Worm (Caenorhabditis elegans): Measurements from ENCODE around the gene fbxa-111.

- no peak for TF ChIP-seq nhr-237 (tag; optimal IDR thresholded peaks at IDR 0.05)
- no peak for TF ChIP-seq ztf-11 (tag; optimal IDR thresholded peaks at IDR 0.05)
- no peak for TF ChIP-seq unc-62 (GFP tag; optimal IDR thresholded peaks at IDR 0.05)
- TF ChIP-seq snpc-4 (tag; optimal IDR thresholded peaks at IDR 0.05): no peak
- no peak for TF ChIP-seq nhr-12 (tag; optimal IDR thresholded peaks at IDR 0.05)
- TF ChIP-seq lin-13 (tag; optimal IDR thresholded peaks at IDR 0.05): no peak
- no peak for TF ChIP-seq cnd-1 (tag; optimal IDR thresholded peaks at IDR 0.05)
- TF ChIP-seq elt-1 (tag; optimal IDR thresholded peaks at IDR 0.05; ENCODE audit: borderline replicate concordance, insufficient read depth): no peak
- no peak for TF ChIP-seq ces-1 (GFP tag; optimal IDR thresholded peaks at IDR 0.05)
- TF ChIP-seq nhr-76 (tag; optimal IDR thresholded peaks at IDR 0.05): no peak
- TF ChIP-seq blmp-1 (tag; optimal IDR thresholded peaks at IDR 0.05): no peak
- no peak for TF ChIP-seq ceh-39 (tag; optimal IDR thresholded peaks at IDR 0.05)
- no peak for TF ChIP-seq unc-39 (tag; optimal IDR thresholded peaks at IDR 0.05)
Measured at ce11 chrV:16911934-16912333, 37.6 kb downstream of the fbxa-111 start, which contains the start of gene nhr-116.

All from whole organism, mixed stage, embryonic.